Fruit fly (Drosophila melanogaster) whole organism, wandering third instar larva: Measurements from ENCODE around the gene Pdcd4.

Experiments
- Abd-B ChIP-seq: fragments of >200 bp; optimal IDR thresholded peaks from 2 replicates; lab custom pipeline; 2017; ENCODE audit warnings: missing biosample characterization, missing genetic modification characterization
- CG32264 ChIP-seq: fragments of 200-800 bp; sonication (Bioruptor generic); optimal IDR thresholded peaks from 2 replicates; lab custom pipeline; 2016; ENCODE audit warnings: missing biosample characterization, missing genetic modification characterization
- CrebA ChIP-seq: fragments of 200-800 bp; sonication (Bioruptor generic); optimal IDR thresholded peaks from 2 replicates; lab custom pipeline; 2016; ENCODE audit warnings: missing biosample characterization, mild to moderate bottlenecking, missing genetic modification characterization, borderline replicate concordance
- GATAd ChIP-seq: sonication (Bioruptor generic); optimal IDR thresholded peaks from 2 replicates; lab custom pipeline; 2016; ENCODE audit warnings: missing biosample characterization, missing genetic modification characterization
- Hnf4 ChIP-seq: fragments of 200-800 bp; sonication (Bioruptor generic); optimal IDR thresholded peaks from 2 replicates; lab custom pipeline; 2016; ENCODE audit warnings: missing biosample characterization, mild to moderate bottlenecking, missing genetic modification characterization
- Hr78 ChIP-seq: fragments of >200 bp; optimal IDR thresholded peaks from 2 replicates; lab custom pipeline; 2017; ENCODE audit warnings: missing biosample characterization, missing genetic modification characterization
- Jra ChIP-seq: sonication (Bioruptor generic); optimal IDR thresholded peaks from 2 replicates; lab custom pipeline; 2016; ENCODE audit warnings: missing biosample characterization, missing genetic modification characterization
- Sp1 ChIP-seq: fragments of 200-800 bp; sonication (Bioruptor generic); optimal IDR thresholded peaks from 3 replicates; lab custom pipeline; 2019; ENCODE audit warnings: missing biosample characterization, mild to moderate bottlenecking, missing genetic modification characterization, moderate library complexity
- br ChIP-seq: fragments of 200-800 bp; sonication (Bioruptor generic); optimal IDR thresholded peaks from 2 replicates; lab custom pipeline; 2016; ENCODE audit warnings: missing biosample characterization, missing genetic modification characterization
- brk ChIP-seq: fragments of 200-800 bp; sonication (Bioruptor generic); optimal IDR thresholded peaks from 2 replicates; lab custom pipeline; 2016; ENCODE audit warnings: missing biosample characterization, mild to moderate bottlenecking, missing genetic modification characterization
- dmrt93B ChIP-seq: fragments of 200-800 bp; sonication (Bioruptor generic); optimal IDR thresholded peaks from 2 replicates; lab custom pipeline; 2018; ENCODE audit warnings: missing biosample characterization, mild to moderate bottlenecking, missing genetic modification characterization
- dsf ChIP-seq: sonication (Bioruptor generic); optimal IDR thresholded peaks from 2 replicates; lab custom pipeline; 2016; ENCODE audit warnings: missing biosample characterization, missing genetic modification characterization, borderline replicate concordance
- foxo ChIP-seq, 2 experiments: fragments of 200-800 bp; sonication (Bioruptor generic); optimal IDR thresholded peaks; 2 replicates in 1 of 2; 3 replicates in 1 of 2; lab custom pipeline; 2016 to 2017; ENCODE audit warnings: missing biosample characterization in 2 of 2, missing genetic modification characterization in 2 of 2
- fru ChIP-seq: fragments of 200-800 bp; sonication (Bioruptor generic); optimal IDR thresholded peaks from 3 replicates; lab custom pipeline; 2016; ENCODE audit warnings: missing biosample characterization, mild to moderate bottlenecking, missing genetic modification characterization
- h ChIP-seq: fragments of 200-800 bp; sonication (Bioruptor generic); optimal IDR thresholded peaks from 3 replicates; lab custom pipeline; 2016; ENCODE audit warnings: missing biosample characterization, mild to moderate bottlenecking, missing genetic modification characterization
- jim ChIP-seq: fragments of 175-275, 200-325 bp; sonication (Bioruptor generic); optimal IDR thresholded peaks from 2 replicates; lab custom pipeline; 2016; ENCODE audit warnings: missing biosample characterization, mild to moderate bottlenecking, missing genetic modification characterization
- lola ChIP-seq: fragments of >200 bp; optimal IDR thresholded peaks from 2 replicates; lab custom pipeline; 2017; ENCODE audit warnings: missing biosample characterization, missing genetic modification characterization
- rgr ChIP-seq: fragments of 200-800 bp; sonication (Bioruptor generic); optimal IDR thresholded peaks from 3 replicates; lab custom pipeline; 2016; ENCODE audit warnings: missing biosample characterization, mild to moderate bottlenecking, missing genetic modification characterization
- tai ChIP-seq: sonication (Bioruptor generic); optimal IDR thresholded peaks from 2 replicates; lab custom pipeline; 2016; ENCODE audit warnings: missing biosample characterization, missing genetic modification characterization
- woc ChIP-seq: sonication (Bioruptor generic); optimal IDR thresholded peaks from 2 replicates; lab custom pipeline; 2016; ENCODE audit warnings: missing biosample characterization, mild to moderate bottlenecking, missing genetic modification characterization

The Pdcd4 gene

dm6 chrX:13699666-13700065 is 55.5 kb downstream of the Pdcd4 start:
- TF ChIP-seq dsf (GFP tag; lab: Kevin White, UChicago) (no peak), lola (no peak), br (no peak), Sp1 (GFP tag; lab: Kevin White, UChicago) (no peak), Hnf4 (GFP tag; lab: Kevin White, UChicago) (no peak), brk (GFP tag; lab: Kevin White, UChicago) (no peak), Jra (GFP tag; lab: Kevin White, UChicago) (no peak), tai (GFP tag; lab: Kevin White, UChicago) (no peak), rgr (GFP tag; lab: Kevin White, UChicago) (no peak), CG32264 (GFP tag; lab: Kevin White, UChicago) (no peak), Hr78 (GFP tag; lab: Kevin White, UChicago) (no peak), dmrt93B (GFP tag; lab: Kevin White, UChicago) (no peak), h (GFP tag; lab: Kevin White, UChicago) (no peak), foxo (GFP tag; optimal IDR thresholded peaks at IDR 0.05; lab: Kevin White, UChicago) (no peak), jim (GFP tag; lab: Kevin White, UChicago) (no peak), Abd-B (no peak), fru (GFP tag; lab: Kevin White, UChicago) (no peak), GATAd (no peak)

- TF ChIP-seq h (GFP tag; lab: Kevin White, UChicago): no peak
- TF ChIP-seq woc (GFP tag; lab: Kevin White, UChicago): no peak
- TF ChIP-seq CrebA (GFP tag; lab: Kevin White, UChicago): no peak
- TF ChIP-seq rgr (GFP tag; lab: Kevin White, UChicago): peak; percentile 10
Observed at dm6 chrX:13698717-13699427, 56.3 kb downstream of the Pdcd4 start.
